Fruit fly (Drosophila melanogaster) whole organism, embryonic: Measurements from ENCODE around the gene CG33124.

Experiments used
- Blimp-1 ChIP-seq: fragments of 200-800 bp; sonication (Bioruptor generic); optimal IDR thresholded peaks from 3 replicates; lab custom pipeline; 2018; ENCODE audit warnings: missing biosample characterization, missing genetic modification characterization, mild to moderate bottlenecking, moderate library complexity, missing genetic modification reagents
- CG10147 ChIP-seq: fragments of 200-800 bp; sonication (Bioruptor generic); optimal IDR thresholded peaks from 2 replicates; lab custom pipeline; 2019; ENCODE audit warnings: missing biosample characterization, mild to moderate bottlenecking, missing genetic modification characterization, moderate library complexity
- CG10959 ChIP-seq: fragments of 200-800 bp; sonication (Bioruptor generic); IDR thresholded peaks from 2 replicates; pipeline ENCODE4 v1.3.6; 2022; ENCODE audit warnings: missing biosample characterization, missing genetic modification characterization
- CG11247 ChIP-seq: fragments of 200-800 bp; sonication (Bioruptor generic); IDR thresholded peaks from 2 replicates; pipeline ENCODE4 v1.3.6; 2022; ENCODE audit warnings: missing biosample characterization, missing genetic modification characterization
- CG11696 ChIP-seq: fragments of 200-800 bp; sonication (Bioruptor generic); IDR thresholded peaks from 2 replicates; pipeline ENCODE4 v1.3.6; 2022; ENCODE audit warnings: missing biosample characterization, missing genetic modification characterization
- CG12942 ChIP-seq: fragments of 200-800 bp; sonication (Bioruptor generic); optimal IDR thresholded peaks from 3 replicates; lab custom pipeline; 2016; ENCODE audit warnings: missing biosample characterization, missing genetic modification characterization
- CG1602 ChIP-seq: fragments of 200-800 bp; sonication (Bioruptor generic); optimal IDR thresholded peaks from 3 replicates; lab custom pipeline; 2016; ENCODE audit warnings: missing biosample characterization, missing genetic modification characterization
- CG1603 ChIP-seq: fragments of 200-800 bp; sonication (Bioruptor generic); optimal IDR thresholded peaks from 2 replicates; lab custom pipeline; 2019; ENCODE audit warnings: missing biosample characterization, mild to moderate bottlenecking, missing genetic modification characterization, moderate library complexity
- CG18764 ChIP-seq: fragments of 200-800 bp; sonication (Bioruptor generic); optimal IDR thresholded peaks from 3 replicates; lab custom pipeline; 2016; ENCODE audit warnings: missing biosample characterization, missing genetic modification characterization
- CG31441 ChIP-seq: fragments of 200-800 bp; sonication (Bioruptor generic); IDR thresholded peaks from 2 replicates; pipeline ENCODE4 v1.3.6; 2022; ENCODE audit warnings: missing biosample characterization, missing genetic modification characterization
- CG3163 ChIP-seq: fragments of 200-800 bp; sonication (Bioruptor generic); optimal IDR thresholded peaks from 3 replicates; lab custom pipeline; 2016; ENCODE audit warnings: missing biosample characterization, missing genetic modification characterization
- CG4360 ChIP-seq: fragments of 200-800 bp; sonication (Bioruptor generic); IDR thresholded peaks from 2 replicates; pipeline ENCODE4 v1.3.6; 2022; ENCODE audit warnings: missing biosample characterization, missing genetic modification characterization
- CG4617 ChIP-seq: fragments of 200-800 bp; sonication (Bioruptor generic); optimal IDR thresholded peaks from 3 replicates; lab custom pipeline; 2016; ENCODE audit warnings: missing biosample characterization, missing genetic modification characterization, borderline replicate concordance
- CG6175 ChIP-seq: fragments of 200-800 bp; sonication (Bioruptor generic); IDR thresholded peaks from 3 replicates; pipeline ENCODE4 v1.3.6; 2022; ENCODE audit warnings: missing biosample characterization, missing genetic modification characterization
- CG7745 ChIP-seq: fragments of 200-800 bp; sonication (Bioruptor generic); optimal IDR thresholded peaks from 2 replicates; lab custom pipeline; 2018; ENCODE audit warnings: missing biosample characterization, mild to moderate bottlenecking, missing genetic modification characterization, moderate library complexity
- CG7786 ChIP-seq: fragments of 200-800 bp; sonication (Bioruptor generic); optimal IDR thresholded peaks from 2 replicates; lab custom pipeline; 2016; ENCODE audit warnings: missing biosample characterization, missing genetic modification characterization
- CG8478 ChIP-seq: fragments of >200 bp; optimal IDR thresholded peaks from 2 replicates; lab custom pipeline; 2018
- CG9727 ChIP-seq: fragments of 200-800 bp; sonication (Bioruptor generic); optimal IDR thresholded peaks from 3 replicates; lab custom pipeline; 2017; ENCODE audit warnings: missing biosample characterization, mild to moderate bottlenecking, missing genetic modification characterization
- Dll ChIP-seq: fragments of 200-800 bp; sonication (Bioruptor generic); IDR thresholded peaks from 4 replicates; pipeline ENCODE4 v1.3.6; 2022; ENCODE audit warnings: missing biosample characterization, missing genetic modification characterization; ENCODE audit not compliant: partially characterized antibody
- ERR ChIP-seq: fragments of 200-800 bp; sonication (Bioruptor generic); optimal IDR thresholded peaks from 2 replicates; lab custom pipeline; 2016; ENCODE audit warnings: missing biosample characterization, missing genetic modification characterization
- HLH54F ChIP-seq: fragments of 200-800 bp; sonication (Bioruptor generic); optimal IDR thresholded peaks from 3 replicates; lab custom pipeline; 2016; ENCODE audit warnings: missing biosample characterization, missing genetic modification characterization
- HmgZ ChIP-seq: fragments of 200-800 bp; sonication (Bioruptor generic); optimal IDR thresholded peaks from 2 replicates; lab custom pipeline; 2018; ENCODE audit warnings: missing biosample characterization, mild to moderate bottlenecking, missing genetic modification characterization
- Med ChIP-seq: fragments of 200-800 bp; sonication (Bioruptor generic); peaks from one replicate; lab custom pipeline; 2016; ENCODE audit warnings: missing biosample characterization, missing genetic modification characterization, mild to moderate bottlenecking, inconsistent platforms, moderate library complexity
- NfI ChIP-seq: fragments of 200-800 bp; sonication (Bioruptor generic); optimal IDR thresholded peaks from 3 replicates; lab custom pipeline; 2018; ENCODE audit warnings: missing biosample characterization, mild to moderate bottlenecking, missing genetic modification characterization, moderate library complexity
- Optix ChIP-seq: fragments of 200-800 bp; sonication (Bioruptor generic); IDR thresholded peaks from 3 replicates; pipeline ENCODE4 v1.3.6; 2022; ENCODE audit warnings: missing biosample characterization, missing genetic modification characterization
- Rfx ChIP-seq: fragments of 200-800 bp; sonication (Bioruptor generic); IDR thresholded peaks from 2 replicates; pipeline ENCODE4 v1.3.6; 2022; ENCODE audit warnings: missing biosample characterization, missing genetic modification characterization
- Side ChIP-seq: fragments of 200-800 bp; sonication (Bioruptor generic); optimal IDR thresholded peaks from 2 replicates; lab custom pipeline; 2016; ENCODE audit warnings: missing biosample characterization, missing genetic modification characterization
- Sry-β ChIP-seq: fragments of 200-800 bp; sonication (Bioruptor generic); optimal IDR thresholded peaks from 2 replicates; lab custom pipeline; 2018; ENCODE audit warnings: missing biosample characterization, mild to moderate bottlenecking, missing genetic modification characterization, moderate library complexity
- Stat92E ChIP-seq, 3 experiments: fragments of >200 bp in 2 of 3; fragments of 200-800 bp in 1 of 3; sonication (Bioruptor generic) in 1 of 3; optimal IDR thresholded peaks; 2 replicates each; lab custom pipeline; 2017 to 2019; ENCODE audit warnings: missing biosample characterization in 3 of 3, missing genetic modification characterization in 3 of 3, mild to moderate bottlenecking in 1 of 3, moderate library complexity in 1 of 3
- Usf ChIP-seq: fragments of 200-800 bp; sonication (Bioruptor generic); optimal IDR thresholded peaks from 2 replicates; lab custom pipeline; 2017; ENCODE audit warnings: missing genotype, missing biosample characterization, missing genetic modification characterization
- ac ChIP-seq: fragments of 200-800 bp; sonication (Bioruptor generic); optimal IDR thresholded peaks from 3 replicates; lab custom pipeline; 2017; ENCODE audit warnings: missing biosample characterization, mild to moderate bottlenecking, missing genetic modification characterization
- aop ChIP-seq: fragments of 200-800 bp; sonication (Bioruptor generic); IDR thresholded peaks from 2 replicates; pipeline ENCODE4 v1.3.6; 2022; ENCODE audit warnings: missing biosample characterization, missing genetic modification characterization
- ap ChIP-seq: fragments of 200-800 bp; sonication (Bioruptor generic); IDR thresholded peaks from 2 replicates; pipeline ENCODE4 v1.3.6; 2022; ENCODE audit warnings: missing biosample characterization, missing genetic modification characterization
- ato ChIP-seq: fragments of 200-800 bp; sonication (Bioruptor generic); IDR thresholded peaks from 2 replicates; pipeline ENCODE4 v1.3.6; 2022; ENCODE audit warnings: missing biosample characterization, missing genetic modification characterization; ENCODE audit not compliant: partially characterized antibody
- cad ChIP-seq: fragments of >200 bp; optimal IDR thresholded peaks from 2 replicates; lab custom pipeline; 2017; ENCODE audit warnings: missing biosample characterization, missing genetic modification characterization
- cas ChIP-seq: fragments of 200-800 bp; sonication (Bioruptor generic); IDR thresholded peaks from 2 replicates; pipeline ENCODE4 v1.3.6; 2022; ENCODE audit warnings: missing biosample characterization, missing genetic modification characterization
- en ChIP-seq: fragments of 200-800 bp; sonication (Bioruptor generic); optimal IDR thresholded peaks from 2 replicates; lab custom pipeline; 2016; ENCODE audit warnings: missing biosample characterization, missing genetic modification characterization
- esg ChIP-seq: fragments of 200-800 bp; sonication (Bioruptor generic); conservative IDR thresholded peaks from 2 replicates; pipeline ENCODE4 v1.3.6; 2022; ENCODE audit warnings: missing biosample characterization, missing genetic modification characterization
- gce ChIP-seq: fragments of 200-800 bp; sonication (Bioruptor generic); IDR thresholded peaks from 3 replicates; pipeline ENCODE4 v1.3.6; 2022; ENCODE audit warnings: missing biosample characterization, missing genetic modification characterization
- grn ChIP-seq: fragments of 200-800 bp; sonication (Bioruptor generic); optimal IDR thresholded peaks from 3 replicates; lab custom pipeline; 2017; ENCODE audit warnings: missing biosample characterization, missing genetic modification characterization
- gsb ChIP-seq: fragments of 200-800 bp; sonication (Bioruptor generic); IDR thresholded peaks from 2 replicates; pipeline ENCODE4 v1.3.6; 2022; ENCODE audit warnings: missing biosample characterization, missing genetic modification characterization
- nerfin-2 ChIP-seq: fragments of 200-800 bp; sonication (Bioruptor generic); IDR thresholded peaks from 2 replicates; pipeline ENCODE4 v1.3.6; 2022; ENCODE audit warnings: missing biosample characterization, missing genetic modification characterization; ENCODE audit not compliant: partially characterized antibody
- oc ChIP-seq: fragments of 200-800 bp; sonication (Bioruptor generic); optimal IDR thresholded peaks from 2 replicates; lab custom pipeline; 2018; ENCODE audit warnings: missing biosample characterization, mild to moderate bottlenecking, missing genetic modification characterization, moderate library complexity
- pan ChIP-seq, 4 experiments: fragments of >200 bp in 3 of 4; fragments of 200-800 bp in 1 of 4; sonication (Bioruptor generic) in 1 of 4; optimal IDR thresholded peaks in 3 of 4; IDR thresholded peaks in 1 of 4; 2 replicates each; pipeline versions ENCODE4 v1.3.6 to Lab custom; 2017 to 2022; ENCODE audit warnings: missing biosample characterization in 2 of 4, missing genetic modification characterization in 2 of 4, mixed read lengths in 1 of 4
- pho ChIP-seq: fragments of 200-800 bp; sonication (Bioruptor generic); optimal IDR thresholded peaks from 2 replicates; lab custom pipeline; 2016; ENCODE audit warnings: missing biosample characterization, missing genetic modification characterization
- pros ChIP-seq: fragments of 200-800 bp; sonication (Bioruptor generic); optimal IDR thresholded peaks from 3 replicates; lab custom pipeline; 2019; ENCODE audit warnings: missing biosample characterization, mild to moderate bottlenecking, missing genetic modification characterization, moderate library complexity
- slbo ChIP-seq: fragments of 200-800 bp; sonication (Bioruptor generic); IDR thresholded peaks from 2 replicates; pipeline ENCODE4 v1.3.6; 2022; ENCODE audit warnings: missing biosample characterization, missing genetic modification characterization
- tin ChIP-seq: fragments of 200-800 bp; sonication (Bioruptor generic); optimal IDR thresholded peaks from 3 replicates; lab custom pipeline; 2016; ENCODE audit warnings: missing biosample characterization, missing genetic modification characterization
- tio ChIP-seq: fragments of 200-800 bp; sonication (Bioruptor generic); optimal IDR thresholded peaks from 2 replicates; lab custom pipeline; 2017; ENCODE audit warnings: missing biosample characterization, missing genetic modification characterization, inconsistent platforms
- wdn ChIP-seq: fragments of 200-800 bp; sonication (Bioruptor generic); IDR thresholded peaks from 2 replicates; pipeline ENCODE4 v1.3.6; 2022; ENCODE audit warnings: missing biosample characterization, missing genetic modification characterization

CG33124 gene

dm6 chr2L:2221649-2222150, 12.8 kb upstream of the CG33124 start (continued):
- TF ChIP-seq wdn (GFP tag; lab: Robert Waterston, UW): peak; percentile 96
- peak; percentile 97 for TF ChIP-seq CG7786 (GFP tag; lab: Kevin White, UChicago)
- peak; percentile 97 for TF ChIP-seq ap (GFP tag; lab: Robert Waterston, UW)
- peak; percentile 86 for TF ChIP-seq grn (GFP tag; lab: Kevin White, UChicago)
- TF ChIP-seq CG11696 (GFP tag; lab: Robert Waterston, UW): peak; percentile 94
- TF ChIP-seq en: peak; percentile 90
- TF ChIP-seq CG7745 (tag; lab: Kevin White, UChicago): peak; percentile 57
- peak; percentile 94 for TF ChIP-seq CG31441 (GFP tag; lab: Robert Waterston, UW)
- peak; percentile 86 for TF ChIP-seq Usf (GFP tag; lab: Kevin White, UChicago)
- TF ChIP-seq pho (GFP tag; lab: Kevin White, UChicago): peak; percentile 97
- TF ChIP-seq aop: peak; percentile 97
- TF ChIP-seq nerfin-2 (GFP tag; lab: Robert Waterston, UW): no peak
- TF ChIP-seq gsb (GFP tag; lab: Robert Waterston, UW): peak; percentile 97
- TF ChIP-seq ac: peak; percentile 75
- peak; percentile 87 for TF ChIP-seq ERR
- peak; percentile 95 for TF ChIP-seq cas
- peak; percentile 96 for TF ChIP-seq CG1602 (GFP tag; lab: Kevin White, UChicago)
- peak; percentile 97 for TF ChIP-seq CG9727 (GFP tag; lab: Kevin White, UChicago)
- no peak for TF ChIP-seq ato (GFP tag; lab: Robert Waterston, UW)
- TF ChIP-seq pros (GFP tag; lab: Kevin White, UChicago): no peak
- peak; percentile 94 for TF ChIP-seq Side
- TF ChIP-seq cad: no peak
- no peak for TF ChIP-seq pan (optimal IDR thresholded peaks at IDR 0.05; lab: Kevin White, UChicago)
- TF ChIP-seq pan (GFP tag; optimal IDR thresholded peaks at IDR 0.05 in 1 of 2, IDR thresholded peaks at IDR 0.05 in 1 of 2): peak in 1 of 2 experiments; percentile 98
- peak; percentile 91 for TF ChIP-seq Blimp-1 (GFP tag; lab: Kevin White, UChicago)
- peak; percentile 83 for TF ChIP-seq CG3163
- TF ChIP-seq Med: peak; percentile 99
- peak; percentile 97 for TF ChIP-seq gce (GFP tag; lab: Robert Waterston, UW)
- TF ChIP-seq HLH54F (GFP tag; lab: Kevin White, UChicago): peak; percentile 95
- TF ChIP-seq oc (tag; lab: Kevin White, UChicago): peak; percentile 93
- peak; percentile 99 for TF ChIP-seq slbo (GFP tag; lab: Robert Waterston, UW)
- peak; percentile 77 for TF ChIP-seq CG4617
- peak; percentile 96 for TF ChIP-seq CG6175
- peak; percentile 99 for TF ChIP-seq Rfx
- TF ChIP-seq Optix: peak; percentile 92
- peak; percentile 99 for TF ChIP-seq CG11247 (GFP tag; lab: Robert Waterston, UW)
- peak; percentile 95 for TF ChIP-seq CG10147 (GFP tag; lab: Kevin White, UChicago)
- peak; percentile 40 for TF ChIP-seq Sry-β (GFP tag; lab: Kevin White, UChicago)
- TF ChIP-seq tio (GFP tag; lab: Kevin White, UChicago): peak; percentile 97
- TF ChIP-seq Dll (GFP tag; lab: Robert Waterston, UW): no peak
- TF ChIP-seq CG12942 (GFP tag; lab: Kevin White, UChicago): peak; percentile 95
- peak; percentile 93 for TF ChIP-seq tin (GFP tag; lab: Kevin White, UChicago)
- TF ChIP-seq CG4360 (GFP tag; lab: Robert Waterston, UW): peak; percentile 80
- peak; percentile 95 for TF ChIP-seq CG10959 (GFP tag; lab: Robert Waterston, UW)
- peak; percentile 96 for TF ChIP-seq CG1603
- peak; percentile 93 for TF ChIP-seq CG18764
- peak in 1 of 3 experiments; percentile 48 for TF ChIP-seq Stat92E (GFP tag; optimal IDR thresholded peaks at IDR 0.05; lab: Kevin White, UChicago)
- TF ChIP-seq esg (GFP tag; lab: Robert Waterston, UW): peak; percentile 97
- peak; percentile 96 for TF ChIP-seq NfI (GFP tag; lab: Kevin White, UChicago)
- TF ChIP-seq HmgZ (tag; lab: Kevin White, UChicago): peak; percentile 98
- TF ChIP-seq CG8478 (lab: Kevin White, UChicago): no peak
